Worm (Caenorhabditis elegans): Measurements from ENCODE around the gene tax-6.

ce11 chrIV:10511432-10511831 lies 10.0 kb upstream of the tax-6 start:
- TF ChIP-seq pes-1 (GFP tag; IDR thresholded peaks at IDR 0.05) (no peak), tbx-11 (GFP tag; IDR thresholded peaks at IDR 0.05) (no peak), ama-1 (optimal IDR thresholded peaks at IDR 0.05) (no peak), ets-7 (tag; optimal IDR thresholded peaks at IDR 0.05) (no peak), tbx-37 (GFP tag; conservative IDR thresholded peaks at IDR 0.05) (no peak), ceh-13 (GFP tag; optimal IDR thresholded peaks at IDR 0.05) (no peak), hmbx-1 (tag; optimal IDR thresholded peaks at IDR 0.05) (no peak), B0310.2 (tag; optimal IDR thresholded peaks at IDR 0.05) (no peak), hnd-1 (tag; optimal IDR thresholded peaks at IDR 0.05) (no peak), ceh-36 (tag; optimal IDR thresholded peaks at IDR 0.05) (no peak), scrt-1 (GFP tag; IDR thresholded peaks at IDR 0.05) (no peak), flt-1 (GFP tag; IDR thresholded peaks at IDR 0.05) (no peak), F13C5.2 (tag; optimal IDR thresholded peaks at IDR 0.05) (no peak), aly-1 (tag; optimal IDR thresholded peaks at IDR 0.05) (no peak)

All from whole organism, early embryonic.